Fruit fly (Drosophila melanogaster) whole organism, embryonic: ENCODE results near the gene CG17633.

ENCODE experiments used
- CG10267 ChIP-seq: fragments of 200-800 bp; sonication (Bioruptor generic); optimal IDR thresholded peaks from 2 replicates; lab custom pipeline; 2018; ENCODE audit warnings: missing biosample characterization, mild to moderate bottlenecking, missing genetic modification characterization, moderate library complexity
- CG11398 ChIP-seq: fragments of 200-800 bp; sonication (Bioruptor generic); optimal IDR thresholded peaks from 2 replicates; lab custom pipeline; 2016; ENCODE audit warnings: missing biosample characterization, missing genetic modification characterization
- CG13296 ChIP-seq: fragments of 200-800 bp; sonication (Bioruptor generic); optimal IDR thresholded peaks from 3 replicates; lab custom pipeline; 2018; ENCODE audit warnings: missing biosample characterization, mild to moderate bottlenecking, missing genetic modification characterization
- CG17328 ChIP-seq: fragments of 200-800 bp; sonication (Bioruptor generic); IDR thresholded peaks from 2 replicates; pipeline ENCODE4 v1.3.6; 2022; ENCODE audit warnings: missing biosample characterization, missing genetic modification characterization
- CG17612 ChIP-seq: fragments of 200-800 bp; sonication (Bioruptor generic); IDR thresholded peaks from 2 replicates; pipeline ENCODE4 v1.3.6; 2022; ENCODE audit warnings: missing biosample characterization, missing genetic modification characterization
- CG17802 ChIP-seq: fragments of 200-800 bp; sonication (Bioruptor generic); optimal IDR thresholded peaks from 2 replicates; lab custom pipeline; 2018; ENCODE audit warnings: missing biosample characterization, mild to moderate bottlenecking, missing genetic modification characterization, moderate library complexity
- CG1832 ChIP-seq: fragments of 200-800 bp; sonication (Bioruptor generic); optimal IDR thresholded peaks from 2 replicates; lab custom pipeline; 2017; ENCODE audit warnings: missing biosample characterization, mild to moderate bottlenecking, missing genetic modification characterization, inconsistent platforms
- CG30020 ChIP-seq: fragments of 200-800 bp; optimal IDR thresholded peaks from 2 replicates; lab custom pipeline; 2019; ENCODE audit warnings: missing biosample characterization, mild to moderate bottlenecking, missing genetic modification characterization, moderate library complexity
- CG31441 ChIP-seq: fragments of 200-800 bp; sonication (Bioruptor generic); IDR thresholded peaks from 2 replicates; pipeline ENCODE4 v1.3.6; 2022; ENCODE audit warnings: missing biosample characterization, missing genetic modification characterization
- CG33557 ChIP-seq: fragments of 200-800 bp; sonication (Bioruptor generic); optimal IDR thresholded peaks from 2 replicates; lab custom pipeline; 2019; ENCODE audit warnings: missing biosample characterization, mild to moderate bottlenecking, missing genetic modification characterization, moderate library complexity
- CG4328 ChIP-seq: fragments of 200-800 bp; sonication (Bioruptor generic); optimal IDR thresholded peaks from 3 replicates; lab custom pipeline; 2017; ENCODE audit warnings: missing biosample characterization, missing genetic modification reagents, missing genetic modification characterization
- CG4820 ChIP-seq: fragments of 200-800 bp; sonication (Bioruptor generic); optimal IDR thresholded peaks from 3 replicates; lab custom pipeline; 2016; ENCODE audit warnings: missing biosample characterization, missing genetic modification characterization
- CG7271 ChIP-seq: fragments of 200-800 bp; sonication (Bioruptor generic); optimal IDR thresholded peaks from 2 replicates; lab custom pipeline; 2018; ENCODE audit warnings: missing biosample characterization, mild to moderate bottlenecking, missing genetic modification characterization, moderate library complexity
- CG8290 ChIP-seq, 3 experiments: fragments of 200-800 bp; sonication (Bioruptor generic); optimal IDR thresholded peaks; 2 replicates each; lab custom pipeline; 2016 to 2019; ENCODE audit warnings: missing biosample characterization in 3 of 3, missing genetic modification characterization in 3 of 3, mild to moderate bottlenecking in 2 of 3, moderate library complexity in 1 of 3
- CG9797 ChIP-seq: fragments of 200-800 bp; sonication (Bioruptor generic); optimal IDR thresholded peaks from 3 replicates; lab custom pipeline; 2018; ENCODE audit warnings: missing biosample characterization, mild to moderate bottlenecking, missing genetic modification characterization
- CTCF ChIP-seq: fragments of 200-800 bp; sonication (Bioruptor generic); optimal IDR thresholded peaks from 2 replicates; lab custom pipeline; 2017; ENCODE audit warnings: missing biosample characterization, mild to moderate bottlenecking, missing genetic modification characterization, moderate library complexity
- Doc3 ChIP-seq: fragments of 200-800 bp; sonication (Bioruptor generic); IDR thresholded peaks from 3 replicates; pipeline ENCODE4 v1.3.6; 2022; ENCODE audit warnings: missing biosample characterization, missing genetic modification characterization; ENCODE audit not compliant: partially characterized antibody
- Drgx ChIP-seq: fragments of 200-800 bp; sonication (Bioruptor generic); IDR thresholded peaks from 2 replicates; pipeline ENCODE4 v1.3.6; 2022; ENCODE audit warnings: missing biosample characterization, missing genetic modification characterization
- ERR ChIP-seq: fragments of 200-800 bp; sonication (Bioruptor generic); optimal IDR thresholded peaks from 2 replicates; lab custom pipeline; 2016; ENCODE audit warnings: missing biosample characterization, missing genetic modification characterization
- Elba2 ChIP-seq: fragments of 200-800 bp; sonication (Bioruptor generic); optimal IDR thresholded peaks from 3 replicates; lab custom pipeline; 2016; ENCODE audit warnings: missing biosample characterization, missing genetic modification characterization
- MBD-R2 ChIP-seq: fragments of 200-800 bp; sonication (Bioruptor generic); IDR thresholded peaks from 2 replicates; pipeline ENCODE4 v1.3.6; 2022; ENCODE audit warnings: missing biosample characterization, missing genetic modification characterization
- Myb ChIP-seq: fragments of 200-800 bp; sonication (Bioruptor generic); optimal IDR thresholded peaks from 2 replicates; lab custom pipeline; 2016; ENCODE audit warnings: missing biosample characterization, missing genetic modification characterization
- NfI ChIP-seq: fragments of 200-800 bp; sonication (Bioruptor generic); optimal IDR thresholded peaks from 3 replicates; lab custom pipeline; 2018; ENCODE audit warnings: missing biosample characterization, mild to moderate bottlenecking, missing genetic modification characterization, moderate library complexity
- Pdp1 ChIP-seq, 2 experiments: fragments of 200-800 bp; sonication (Bioruptor generic); optimal IDR thresholded peaks; 3 replicates each; lab custom pipeline; 2016; ENCODE audit warnings: missing biosample characterization in 2 of 2, missing genetic modification characterization in 2 of 2, mild to moderate bottlenecking in 1 of 2, moderate library complexity in 1 of 2
- Six4 ChIP-seq: fragments of 200-800 bp; sonication (Bioruptor generic); optimal IDR thresholded peaks from 2 replicates; lab custom pipeline; 2016; ENCODE audit warnings: missing biosample characterization, missing genetic modification characterization
- Vsx1 ChIP-seq: fragments of 200-800 bp; sonication (Bioruptor generic); optimal IDR thresholded peaks from 2 replicates; lab custom pipeline; 2017; ENCODE audit warnings: missing biosample characterization, mild to moderate bottlenecking, missing genetic modification characterization, missing genetic modification reagents
- YL-1 ChIP-seq: fragments of 200-800 bp; sonication (Bioruptor generic); optimal IDR thresholded peaks from 3 replicates; lab custom pipeline; 2017; ENCODE audit warnings: missing biosample characterization, mild to moderate bottlenecking, missing genetic modification characterization
- bbx ChIP-seq: fragments of 200-800 bp; sonication (Bioruptor generic); IDR thresholded peaks from 2 replicates; pipeline ENCODE4 v1.3.6; 2022; ENCODE audit warnings: missing biosample characterization, missing genetic modification characterization; ENCODE audit not compliant: partially characterized antibody
- cato ChIP-seq: fragments of 200-800 bp; sonication (Bioruptor generic); optimal IDR thresholded peaks from 2 replicates; lab custom pipeline; 2016; ENCODE audit warnings: missing biosample characterization, missing genetic modification characterization, borderline replicate concordance
- corto ChIP-seq: fragments of 200-800 bp; sonication (Bioruptor generic); optimal IDR thresholded peaks from 2 replicates; lab custom pipeline; 2016; ENCODE audit warnings: missing biosample characterization, mild to moderate bottlenecking, missing genetic modification characterization, moderate library complexity
- crol ChIP-seq: fragments of 200-800 bp; sonication (Bioruptor generic); IDR thresholded peaks from 2 replicates; pipeline ENCODE4 v1.3.6; 2022; ENCODE audit warnings: missing biosample characterization, missing genetic modification characterization
- cwo ChIP-seq: fragments of 200-800 bp; sonication (Bioruptor generic); optimal IDR thresholded peaks from 3 replicates; lab custom pipeline; 2017; ENCODE audit warnings: missing biosample characterization, missing genetic modification characterization, mild to moderate bottlenecking, moderate library complexity, missing genetic modification reagents
- exex ChIP-seq: fragments of 200-800 bp; sonication (Bioruptor generic); optimal IDR thresholded peaks from 4 replicates; lab custom pipeline; 2018; ENCODE audit warnings: missing biosample characterization, mild to moderate bottlenecking, missing genetic modification characterization, moderate library complexity
- gem ChIP-seq: fragments of 200-800 bp; sonication (Bioruptor generic); optimal IDR thresholded peaks from 2 replicates; lab custom pipeline; 2019; ENCODE audit warnings: missing biosample characterization, mild to moderate bottlenecking, missing genetic modification characterization, moderate library complexity
- her ChIP-seq: fragments of 200-800 bp; sonication (Bioruptor generic); optimal IDR thresholded peaks from 2 replicates; lab custom pipeline; 2016; ENCODE audit warnings: missing biosample characterization, missing genetic modification characterization
- insv ChIP-seq, 2 experiments: fragments of 200-800 bp; sonication (Bioruptor generic); optimal IDR thresholded peaks; 3 replicates each; lab custom pipeline; 2016 to 2018; ENCODE audit warnings: missing biosample characterization in 2 of 2, missing genetic modification characterization in 2 of 2
- lmd ChIP-seq: fragments of 200-800 bp; sonication (Bioruptor generic); IDR thresholded peaks from 2 replicates; pipeline ENCODE4 v1.3.6; 2022; ENCODE audit warnings: missing biosample characterization, missing genetic modification characterization
- maf-S ChIP-seq: fragments of 200-800 bp; sonication (Bioruptor generic); optimal IDR thresholded peaks from 2 replicates; lab custom pipeline; 2016; ENCODE audit warnings: missing biosample characterization, missing genetic modification characterization
- nau ChIP-seq: fragments of 200-800 bp; sonication (Bioruptor generic); optimal IDR thresholded peaks from 3 replicates; lab custom pipeline; 2017; ENCODE audit warnings: missing biosample characterization, mild to moderate bottlenecking, missing genetic modification characterization, missing genetic modification reagents
- nerfin-2 ChIP-seq: fragments of 200-800 bp; sonication (Bioruptor generic); IDR thresholded peaks from 2 replicates; pipeline ENCODE4 v1.3.6; 2022; ENCODE audit warnings: missing biosample characterization, missing genetic modification characterization; ENCODE audit not compliant: partially characterized antibody
- onecut ChIP-seq: fragments of 200-800 bp; sonication (Bioruptor generic); IDR thresholded peaks from 2 replicates; pipeline ENCODE4 v1.3.6; 2022; ENCODE audit warnings: missing biosample characterization, missing genetic modification characterization
- phol ChIP-seq: fragments of 200-800 bp; sonication (Bioruptor generic); optimal IDR thresholded peaks from 3 replicates; lab custom pipeline; 2018; ENCODE audit warnings: missing biosample characterization, mild to moderate bottlenecking, missing genetic modification characterization, moderate library complexity
- row ChIP-seq: fragments of 200-800 bp; sonication (Bioruptor generic); IDR thresholded peaks from 3 replicates; pipeline ENCODE4 v1.3.6; 2022; ENCODE audit warnings: missing biosample characterization, missing genetic modification characterization
- slou ChIP-seq: fragments of 200-800 bp; sonication (Bioruptor generic); optimal IDR thresholded peaks from 3 replicates; lab custom pipeline; 2016; ENCODE audit warnings: missing biosample characterization, missing genetic modification characterization
- trh ChIP-seq: fragments of 200-800 bp; sonication (Bioruptor generic); optimal IDR thresholded peaks from 2 replicates; lab custom pipeline; 2016; ENCODE audit warnings: missing biosample characterization, missing genetic modification characterization
- ttk ChIP-seq: fragments of 200-800 bp; sonication (Bioruptor generic); IDR thresholded peaks from 2 replicates; pipeline ENCODE4 v2.1.2; 2022; ENCODE audit warnings: missing biosample characterization, missing genetic modification characterization
- z ChIP-seq: fragments of 200-800 bp; sonication (Bioruptor generic); IDR thresholded peaks from 3 replicates; pipeline ENCODE4 v1.3.6; 2022; ENCODE audit warnings: missing biosample characterization, missing genetic modification characterization
- zfh2 ChIP-seq: fragments of 200-800 bp; sonication (Bioruptor generic); optimal IDR thresholded peaks from 2 replicates; lab custom pipeline; 2016; ENCODE audit warnings: missing biosample characterization, missing genetic modification characterization

The CG17633 gene

dm6 chr2L:9757990-9758814, 10.7 kb upstream of the CG17633 start, which contains the start of gene zf30C (continued):
- TF ChIP-seq MBD-R2 (GFP tag; lab: Robert Waterston, UW): peak; percentile 76
- TF ChIP-seq phol (tag; lab: Kevin White, UChicago): peak; percentile 63
- peak; percentile 79 for TF ChIP-seq Six4
- no peak for TF ChIP-seq Doc3 (GFP tag; lab: Robert Waterston, UW)
- TF ChIP-seq gem: peak; percentile 85
- TF ChIP-seq CG4820 (GFP tag; lab: Kevin White, UChicago): peak; percentile 87
- TF ChIP-seq CG30020 (tag; lab: Kevin White, UChicago): peak; percentile 37
- TF ChIP-seq CTCF (GFP tag; lab: Kevin White, UChicago): peak; percentile 7
- TF ChIP-seq CG10267: peak; percentile 70
- TF ChIP-seq CG11398 (GFP tag; lab: Kevin White, UChicago): peak; percentile 74
- TF ChIP-seq Myb (GFP tag; lab: Kevin White, UChicago): peak; percentile 83
- TF ChIP-seq CG17612 (GFP tag; lab: Robert Waterston, UW): 0 out of 2 replicates have a peak, but pooled peaks have one; percentile 18
- TF ChIP-seq CG7271 (tag; lab: Kevin White, UChicago): no peak
- peak; percentile 17 for TF ChIP-seq CG8290 (GFP tag; optimal IDR thresholded peaks at IDR 0.05; lab: Kevin White, UChicago)
- peak in 1 of 2 experiments; percentile 74 for TF ChIP-seq CG8290 (tag; optimal IDR thresholded peaks at IDR 0.05; lab: Kevin White, UChicago)
- peak; percentile 37 for TF ChIP-seq exex (tag; lab: Kevin White, UChicago)
- peak; percentile 45; the same call in 1 of the 2 replicates for TF ChIP-seq bbx (GFP tag; lab: Robert Waterston, UW)
- TF ChIP-seq NfI (GFP tag; lab: Kevin White, UChicago): peak; percentile 82
- TF ChIP-seq trh: peak; percentile 66
- peak; percentile 70 for TF ChIP-seq CG17802 (tag; lab: Kevin White, UChicago)
- 0 out of 2 replicates have a peak, but pooled peaks have one; percentile 30 for TF ChIP-seq nerfin-2 (GFP tag; lab: Robert Waterston, UW)
- TF ChIP-seq ERR (GFP tag; lab: Kevin White, UChicago): peak; percentile 79
- TF ChIP-seq cato (GFP tag; lab: Kevin White, UChicago): peak; percentile 61
- peak; percentile 48 for TF ChIP-seq cwo (GFP tag; lab: Kevin White, UChicago)
- peak; percentile 91 for TF ChIP-seq row (GFP tag; lab: Robert Waterston, UW)
- TF ChIP-seq nau (GFP tag; lab: Kevin White, UChicago): no peak
- peak; percentile 44 for TF ChIP-seq CG31441 (GFP tag; lab: Robert Waterston, UW)
- TF ChIP-seq corto (GFP tag; lab: Kevin White, UChicago): peak; percentile 30
- no peak for TF ChIP-seq z (GFP tag; lab: Robert Waterston, UW)
- TF ChIP-seq CG9797: peak; percentile 3
- peak; percentile 83 for TF ChIP-seq lmd (GFP tag; lab: Robert Waterston, UW)
- peak; percentile 64 for TF ChIP-seq YL-1 (GFP tag; lab: Kevin White, UChicago)
- peak; percentile 88 for TF ChIP-seq maf-S (GFP tag; lab: Kevin White, UChicago)
- peak; percentile 82 to 92 for TF ChIP-seq Pdp1 (GFP tag; optimal IDR thresholded peaks at IDR 0.05; lab: Kevin White, UChicago)
- TF ChIP-seq CG4328 (GFP tag; lab: Kevin White, UChicago): peak; percentile 75
- TF ChIP-seq crol: no peak
- peak; percentile 77 for TF ChIP-seq onecut (GFP tag; lab: Robert Waterston, UW)
- TF ChIP-seq CG13296 (GFP tag; lab: Kevin White, UChicago): peak; percentile 77
- no peak for TF ChIP-seq CG1832
- TF ChIP-seq CG33557 (GFP tag; lab: Kevin White, UChicago): peak; percentile 38
- TF ChIP-seq Drgx (GFP tag; lab: Robert Waterston, UW): peak; percentile 86
- peak; percentile 84 for TF ChIP-seq CG17328 (GFP tag; lab: Robert Waterston, UW)
- TF ChIP-seq insv (GFP tag; optimal IDR thresholded peaks at IDR 0.05; lab: Kevin White, UChicago): peak in 1 of 2 experiments; percentile 56
- TF ChIP-seq slou (GFP tag; lab: Kevin White, UChicago): peak; percentile 86
- TF ChIP-seq Vsx1: peak; percentile 25
- TF ChIP-seq her: peak; percentile 93
- peak; percentile 10 for TF ChIP-seq Elba2 (GFP tag; lab: Kevin White, UChicago)
- peak; percentile 84 for TF ChIP-seq ttk
- peak; percentile 95 for TF ChIP-seq zfh2 (GFP tag; lab: Kevin White, UChicago)
